Worm (Caenorhabditis elegans): ENCODE results near the gene srx-134.

- TF ChIP-seq him-1 (tag; optimal IDR thresholded peaks at IDR 0.05), result no peak
- no peak for TF ChIP-seq W03F9.2 (tag; optimal IDR thresholded peaks at IDR 0.05)
Observed at ce11 chrV:13845136-13845535, 11.1 kb downstream of the srx-134 start, which contains the start of gene srx-131.

All from whole organism, L4/young adult.